Worm (Caenorhabditis elegans): Measurements from ENCODE around the gene nhr-179.

DNA sequence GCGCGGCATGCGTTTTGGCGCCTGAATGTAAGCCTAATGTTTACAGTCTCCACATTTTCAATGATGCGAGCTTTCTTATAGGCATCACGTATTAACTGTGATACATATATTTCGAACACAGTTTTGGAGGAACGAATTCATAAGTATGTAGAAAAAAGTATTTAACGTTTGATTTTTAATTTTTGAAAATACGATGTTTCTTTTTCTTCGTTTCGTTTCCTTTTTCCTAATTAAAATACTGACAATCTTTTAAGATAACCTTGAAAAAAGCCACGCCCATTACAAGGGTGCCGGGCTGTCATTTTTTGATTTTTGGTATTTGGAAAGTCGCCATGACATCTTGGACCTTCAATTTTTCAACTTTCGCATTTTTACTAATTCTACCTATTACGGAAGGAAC lies 46.3 kb upstream of the nhr-179 start, which contains the start of gene K04F1.9:
- no peak for TF ChIP-seq tbp1 (GFP tag; optimal IDR thresholded peaks at IDR 0.05)
- no peak for TF ChIP-seq sptf-2 (GFP tag; optimal IDR thresholded peaks at IDR 0.05)
- TF ChIP-seq dox-1 (GFP tag; IDR thresholded peaks at IDR 0.05) = no peak
- no peak for TF ChIP-seq Y79H2A.3 (GFP tag; conservative IDR thresholded peaks at IDR 0.05)
- no peak for TF ChIP-seq let-526 (GFP tag; IDR thresholded peaks at IDR 0.05)
- TF ChIP-seq unc-62 (GFP tag; optimal IDR thresholded peaks at IDR 0.05) = no peak
- no peak for TF ChIP-seq ceh-100 (GFP tag; IDR thresholded peaks at IDR 0.05)
- no peak for TF ChIP-seq nhr-90 (tag; optimal IDR thresholded peaks at IDR 0.05)
- TF ChIP-seq him-1 (tag; optimal IDR thresholded peaks at IDR 0.05) = no peak

Measured in whole organism, young adult.